Fruit fly (Drosophila melanogaster) whole organism, embryonic: ENCODE results near the gene Syt1.

ENCODE experiments used
- Ada2b ChIP-seq: fragments of 200-800 bp; sonication (Bioruptor generic); IDR thresholded peaks from 2 replicates; pipeline ENCODE4 v1.3.6; 2022; ENCODE audit warnings: missing biosample characterization, missing genetic modification characterization
- Adf1 ChIP-seq: fragments of 200-800 bp; sonication (Bioruptor generic); IDR thresholded peaks from 2 replicates; pipeline ENCODE4 v1.3.6; 2022; ENCODE audit warnings: missing biosample characterization, missing genetic modification characterization
- Atf-2 ChIP-seq: fragments of 200-800 bp; sonication (Bioruptor generic); optimal IDR thresholded peaks from 2 replicates; lab custom pipeline; 2016; ENCODE audit warnings: missing biosample characterization, missing genetic modification characterization
- BEAF-32 ChIP-seq: fragments of 200-800 bp; sonication (Bioruptor generic); optimal IDR thresholded peaks from 3 replicates; lab custom pipeline; 2017; ENCODE audit warnings: missing biosample characterization, missing genetic modification characterization, mild to moderate bottlenecking, moderate library complexity, missing genetic modification reagents
- CG10431 ChIP-seq: fragments of 200-800 bp; sonication (Bioruptor generic); optimal IDR thresholded peaks from 3 replicates; lab custom pipeline; 2018; ENCODE audit warnings: missing biosample characterization, mild to moderate bottlenecking, missing genetic modification characterization
- CG12104 ChIP-seq: fragments of 200-800 bp; sonication (Bioruptor generic); optimal IDR thresholded peaks from 3 replicates; lab custom pipeline; 2016; ENCODE audit warnings: missing biosample characterization, missing genetic modification characterization
- CG12219 ChIP-seq: fragments of 200-800 bp; sonication (Bioruptor generic); optimal IDR thresholded peaks from 3 replicates; lab custom pipeline; 2018; ENCODE audit warnings: missing biosample characterization, mild to moderate bottlenecking, missing genetic modification characterization
- CG14710 ChIP-seq: fragments of 200-800 bp; sonication (Bioruptor generic); optimal IDR thresholded peaks from 3 replicates; lab custom pipeline; 2019; ENCODE audit warnings: missing biosample characterization, mild to moderate bottlenecking, missing genetic modification characterization, moderate library complexity
- CG15269 ChIP-seq: fragments of 200-800 bp; sonication (Bioruptor generic); optimal IDR thresholded peaks from 2 replicates; lab custom pipeline; 2018; ENCODE audit warnings: missing biosample characterization, mild to moderate bottlenecking, missing genetic modification characterization, moderate library complexity
- CG15514 ChIP-seq: fragments of 200-800 bp; sonication (Bioruptor generic); optimal IDR thresholded peaks from 3 replicates; lab custom pipeline; 2017; ENCODE audit warnings: missing biosample characterization, missing genetic modification characterization, mild to moderate bottlenecking, moderate library complexity, missing genetic modification reagents
- CG18262 ChIP-seq: fragments of 200-800 bp; optimal IDR thresholded peaks from 3 replicates; lab custom pipeline; 2019; ENCODE audit warnings: missing biosample characterization, mild to moderate bottlenecking, missing genetic modification characterization, moderate library complexity
- CG30431 ChIP-seq: fragments of 200-800 bp; sonication (Bioruptor generic); optimal IDR thresholded peaks from 2 replicates; lab custom pipeline; 2017; ENCODE audit warnings: missing biosample characterization, missing genetic modification characterization
- CG3407 ChIP-seq: fragments of 200-800 bp; sonication (Bioruptor generic); optimal IDR thresholded peaks from 2 replicates; lab custom pipeline; 2018; ENCODE audit warnings: missing biosample characterization, mild to moderate bottlenecking, missing genetic modification characterization
- CG4730 ChIP-seq: fragments of 200-800 bp; sonication (Bioruptor generic); IDR thresholded peaks from 2 replicates; pipeline ENCODE4 v1.3.6; 2022; ENCODE audit warnings: missing biosample characterization, missing genetic modification characterization
- CG6175 ChIP-seq: fragments of 200-800 bp; sonication (Bioruptor generic); IDR thresholded peaks from 3 replicates; pipeline ENCODE4 v1.3.6; 2022; ENCODE audit warnings: missing biosample characterization, missing genetic modification characterization
- CG7357 ChIP-seq: fragments of 200-800 bp; sonication (Bioruptor generic); IDR thresholded peaks from 3 replicates; pipeline ENCODE4 v1.3.6; 2022; ENCODE audit warnings: missing biosample characterization, missing genetic modification characterization
- CG7839 ChIP-seq: fragments of 200-800 bp; sonication (Bioruptor generic); optimal IDR thresholded peaks from 3 replicates; lab custom pipeline; 2018; ENCODE audit warnings: missing biosample characterization, mild to moderate bottlenecking, missing genetic modification characterization, moderate library complexity
- CG7928 ChIP-seq: fragments of 200-800 bp; sonication (Bioruptor generic); optimal IDR thresholded peaks from 2 replicates; lab custom pipeline; 2017; ENCODE audit warnings: missing biosample characterization, mild to moderate bottlenecking, missing genetic modification characterization
- CG8478 ChIP-seq: fragments of >200 bp; optimal IDR thresholded peaks from 2 replicates; lab custom pipeline; 2018
- CG9609 ChIP-seq: fragments of 200-800 bp; sonication (Bioruptor generic); optimal IDR thresholded peaks from 3 replicates; lab custom pipeline; 2016; ENCODE audit warnings: missing biosample characterization, missing genetic modification characterization
- Camta ChIP-seq: fragments of 200-800 bp; sonication (Bioruptor generic); optimal IDR thresholded peaks from 2 replicates; lab custom pipeline; 2016; ENCODE audit warnings: missing biosample characterization, missing genetic modification characterization
- CoRest ChIP-seq: fragments of 200-800 bp; sonication (Bioruptor generic); optimal IDR thresholded peaks from 3 replicates; lab custom pipeline; 2018; ENCODE audit warnings: missing biosample characterization, mild to moderate bottlenecking, missing genetic modification characterization, moderate library complexity
- D19A ChIP-seq: fragments of 200-800 bp; optimal IDR thresholded peaks from 3 replicates; lab custom pipeline; 2019; ENCODE audit warnings: missing biosample characterization, mild to moderate bottlenecking, missing genetic modification characterization, moderate library complexity
- Dbx ChIP-seq: fragments of 200-800 bp; sonication (Bioruptor generic); IDR thresholded peaks from 3 replicates; pipeline ENCODE4 v1.3.6; 2022; ENCODE audit warnings: missing biosample characterization, missing genetic modification characterization
- Doc2 ChIP-seq: fragments of 200-800 bp; sonication (Bioruptor generic); IDR thresholded peaks from 2 replicates; pipeline ENCODE4 v1.3.6; 2022; ENCODE audit warnings: missing biosample characterization, missing genetic modification characterization
- Hr3 ChIP-seq: fragments of 200-800 bp; sonication (Bioruptor generic); optimal IDR thresholded peaks from 3 replicates; lab custom pipeline; 2016; ENCODE audit warnings: missing biosample characterization, missing genetic modification characterization
- Lim3 ChIP-seq: fragments of 200-800 bp; sonication (Bioruptor generic); IDR thresholded peaks from 2 replicates; pipeline ENCODE4 v1.3.6; 2022; ENCODE audit warnings: missing biosample characterization, missing genetic modification characterization
- Mad ChIP-seq: fragments of 200-800 bp; sonication (Bioruptor generic); optimal IDR thresholded peaks from 2 replicates; lab custom pipeline; 2016; ENCODE audit warnings: missing biosample characterization, missing genetic modification characterization
- NC2β ChIP-seq: fragments of 200-800 bp; sonication (Bioruptor generic); optimal IDR thresholded peaks from 2 replicates; lab custom pipeline; 2016; ENCODE audit warnings: missing biosample characterization, missing genetic modification characterization
- Nf-YA ChIP-seq: fragments of 200-800 bp; sonication (Bioruptor generic); IDR thresholded peaks from 2 replicates; pipeline ENCODE4 v1.3.6; 2022; ENCODE audit warnings: missing biosample characterization, missing genetic modification characterization
- Sox100B ChIP-seq: fragments of 200-800 bp; sonication (Bioruptor generic); optimal IDR thresholded peaks from 3 replicates; lab custom pipeline; 2018; ENCODE audit warnings: missing biosample characterization, mild to moderate bottlenecking, missing genetic modification characterization
- TFAM ChIP-seq: fragments of 200-800 bp; sonication (Bioruptor generic); optimal IDR thresholded peaks from 2 replicates; lab custom pipeline; 2017; ENCODE audit warnings: missing biosample characterization, missing genetic modification characterization, inconsistent platforms
- Vsx1 ChIP-seq: fragments of 200-800 bp; sonication (Bioruptor generic); optimal IDR thresholded peaks from 2 replicates; lab custom pipeline; 2017; ENCODE audit warnings: missing biosample characterization, mild to moderate bottlenecking, missing genetic modification characterization, missing genetic modification reagents
- bsh ChIP-seq, 2 experiments: fragments of 200-800 bp; sonication (Bioruptor generic); optimal IDR thresholded peaks; 2 replicates each; lab custom pipeline; 2017 to 2018; ENCODE audit warnings: mild to moderate bottlenecking in 2 of 2, missing biosample characterization in 2 of 2, missing genetic modification characterization in 2 of 2, moderate library complexity in 1 of 2
- corto ChIP-seq: fragments of 200-800 bp; sonication (Bioruptor generic); optimal IDR thresholded peaks from 2 replicates; lab custom pipeline; 2016; ENCODE audit warnings: missing biosample characterization, mild to moderate bottlenecking, missing genetic modification characterization, moderate library complexity
- croc ChIP-seq: fragments of 200-800 bp; sonication (Bioruptor generic); conservative IDR thresholded peaks from 3 replicates; pipeline ENCODE4 v1.3.6; 2022; ENCODE audit warnings: missing biosample characterization, missing genetic modification characterization
- dati ChIP-seq: fragments of 200-800 bp; sonication (Bioruptor generic); IDR thresholded peaks from 2 replicates; pipeline ENCODE4 v1.3.6; 2022; ENCODE audit warnings: missing biosample characterization, missing genetic modification characterization
- gsb ChIP-seq: fragments of 200-800 bp; sonication (Bioruptor generic); IDR thresholded peaks from 2 replicates; pipeline ENCODE4 v1.3.6; 2022; ENCODE audit warnings: missing biosample characterization, missing genetic modification characterization
- her ChIP-seq: fragments of 200-800 bp; sonication (Bioruptor generic); optimal IDR thresholded peaks from 2 replicates; lab custom pipeline; 2016; ENCODE audit warnings: missing biosample characterization, missing genetic modification characterization
- kah ChIP-seq: fragments of 200-800 bp; sonication (Bioruptor generic); optimal IDR thresholded peaks from 2 replicates; lab custom pipeline; 2018; ENCODE audit warnings: missing biosample characterization, mild to moderate bottlenecking, missing genetic modification characterization
- kni ChIP-seq: fragments of 200-800 bp; sonication (Bioruptor generic); optimal IDR thresholded peaks from 3 replicates; lab custom pipeline; 2017; ENCODE audit warnings: mild to moderate bottlenecking, missing biosample characterization, missing genetic modification reagents, missing genetic modification characterization
- lab ChIP-seq: fragments of 200-800 bp; sonication (Bioruptor generic); optimal IDR thresholded peaks from 3 replicates; lab custom pipeline; 2017; ENCODE audit warnings: missing biosample characterization, missing genetic modification characterization, mild to moderate bottlenecking, moderate library complexity, missing genetic modification reagents
- odd ChIP-seq: fragments of 200-800 bp; sonication (Bioruptor generic); optimal IDR thresholded peaks from 2 replicates; lab custom pipeline; 2017; ENCODE audit warnings: missing biosample characterization, mild to moderate bottlenecking, missing genetic modification characterization
- org-1 ChIP-seq: fragments of 200-800 bp; sonication (Bioruptor generic); optimal IDR thresholded peaks from 2 replicates; lab custom pipeline; 2017; ENCODE audit warnings: missing biosample characterization, missing genetic modification characterization
- p53 ChIP-seq: fragments of 200-800 bp; sonication (Bioruptor generic); optimal IDR thresholded peaks from 2 replicates; lab custom pipeline; 2016; ENCODE audit warnings: missing biosample characterization, missing genetic modification characterization
- pnt ChIP-seq: fragments of 200-800 bp; sonication (Bioruptor generic); optimal IDR thresholded peaks from 3 replicates; lab custom pipeline; 2016; ENCODE audit warnings: missing biosample characterization, missing genetic modification characterization
- tna ChIP-seq: fragments of 200-800 bp; sonication (Bioruptor generic); IDR thresholded peaks from 2 replicates; pipeline ENCODE4 v1.3.6; 2022; ENCODE audit warnings: missing biosample characterization, missing genetic modification characterization; ENCODE audit not compliant: partially characterized antibody
- trem ChIP-seq: fragments of 200-800 bp; optimal IDR thresholded peaks from 3 replicates; lab custom pipeline; 2019; ENCODE audit warnings: missing biosample characterization, mild to moderate bottlenecking, missing genetic modification characterization, moderate library complexity
- vvl ChIP-seq: fragments of 200-800 bp; sonication (Bioruptor generic); IDR thresholded peaks from 2 replicates; pipeline ENCODE4 v1.3.6; 2022; ENCODE audit warnings: missing biosample characterization, missing genetic modification characterization
- yki ChIP-seq: fragments of >200 bp; optimal IDR thresholded peaks from 3 replicates; lab custom pipeline; 2018
- zfh2 ChIP-seq: fragments of 200-800 bp; sonication (Bioruptor generic); optimal IDR thresholded peaks from 2 replicates; lab custom pipeline; 2016; ENCODE audit warnings: missing biosample characterization, missing genetic modification characterization

Syt1 gene

DNA sequence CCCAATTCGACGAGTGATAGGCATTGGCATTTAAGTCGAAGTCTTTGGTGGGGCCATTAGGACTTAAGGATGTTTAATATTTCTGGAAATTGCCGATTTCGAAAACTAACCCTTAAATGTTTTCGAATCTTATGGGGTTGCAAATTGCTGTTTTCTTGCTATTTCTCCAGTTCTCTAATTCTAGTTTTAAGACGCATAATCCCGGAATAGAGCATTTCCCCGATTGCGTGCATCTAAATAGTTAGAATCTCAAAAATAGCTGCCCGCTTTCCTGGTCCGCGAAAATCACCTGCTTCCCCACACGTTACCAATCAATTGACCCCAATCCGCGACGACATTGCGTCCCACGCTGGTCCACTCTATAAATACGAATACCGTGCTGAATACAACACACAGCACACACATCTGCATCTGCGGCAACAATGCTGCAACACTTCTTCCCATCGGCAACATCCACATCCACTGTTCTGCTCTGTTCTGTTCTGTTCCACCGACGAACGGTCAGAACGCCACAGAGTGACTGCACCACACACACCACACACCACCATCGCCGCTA lies 47.8 kb downstream of the Syt1 start, which contains the start of gene Bacc (continued):
- TF ChIP-seq CG7928 (peak; percentile 16), yki (no peak), BEAF-32 (GFP tag; lab: Kevin White, UChicago) (no peak), CG9609 (GFP tag; lab: Kevin White, UChicago) (peak; percentile 93), dati (GFP tag; lab: Robert Waterston, UW) (no peak), Hr3 (GFP tag; lab: Kevin White, UChicago) (peak; percentile 86), zfh2 (GFP tag; lab: Kevin White, UChicago) (peak; percentile 90), lab (GFP tag; lab: Kevin White, UChicago) (peak; percentile 92), CG8478 (lab: Kevin White, UChicago) (no peak), Ada2b (GFP tag; lab: Robert Waterston, UW) (no peak), CG14710 (tag; lab: Kevin White, UChicago) (peak; percentile 69), CG30431 (GFP tag; lab: Kevin White, UChicago) (peak; percentile 84), kah (GFP tag; lab: Kevin White, UChicago) (peak; percentile 73), Camta (GFP tag; lab: Kevin White, UChicago) (peak; percentile 86), croc (GFP tag; lab: Robert Waterston, UW) (peak; percentile 38; the same call in 2 of the 3 replicates), NC2β (GFP tag; lab: Kevin White, UChicago) (peak; percentile 81), pnt (peak; percentile 72), Sox100B (GFP tag; lab: Kevin White, UChicago) (peak; percentile 92), CG7357 (GFP tag; lab: Robert Waterston, UW) (peak; percentile 70), p53 (GFP tag; lab: Kevin White, UChicago) (peak; percentile 34), Lim3 (GFP tag; lab: Robert Waterston, UW) (no peak), CG7839 (tag; lab: Kevin White, UChicago) (peak; percentile 86), CG3407 (GFP tag; lab: Kevin White, UChicago) (peak; percentile 70), CG15514 (peak; percentile 79), odd (GFP tag; lab: Kevin White, UChicago) (peak; percentile 82), Vsx1 (GFP tag; lab: Kevin White, UChicago) (peak; percentile 75), CG4730 (GFP tag; lab: Robert Waterston, UW) (no peak), Dbx (GFP tag; lab: Robert Waterston, UW) (no peak), Atf-2 (GFP tag; lab: Kevin White, UChicago) (peak; percentile 91), CG15269 (tag; lab: Kevin White, UChicago) (peak; percentile 92), tna (GFP tag; lab: Robert Waterston, UW) (no peak), CG12104 (peak; percentile 89), corto (GFP tag; lab: Kevin White, UChicago) (peak; percentile 83), CG12219 (GFP tag; lab: Kevin White, UChicago) (peak; percentile 84), CG6175 (GFP tag; lab: Robert Waterston, UW) (no peak), Mad (peak; percentile 59), D19A (peak; percentile 84), CoRest (tag; lab: Kevin White, UChicago) (peak; percentile 92), CG18262 (tag; lab: Kevin White, UChicago) (peak; percentile 89), CG10431 (peak; percentile 70), Adf1 (GFP tag; lab: Robert Waterston, UW) (no peak), Doc2 (GFP tag; lab: Robert Waterston, UW) (no peak), kni (peak; percentile 50), her (peak; percentile 88), Nf-YA (GFP tag; lab: Robert Waterston, UW) (no peak), vvl (GFP tag; lab: Robert Waterston, UW) (no peak), org-1 (peak; percentile 92), TFAM (GFP tag; lab: Kevin White, UChicago) (peak; percentile 38), trem (peak; percentile 16), gsb (no peak), bsh (GFP tag; optimal IDR thresholded peaks at IDR 0.05; lab: Kevin White, UChicago) (peak; percentile 79 to 99)
